Fruit fly (Drosophila melanogaster) whole organism, prepupa: ENCODE data around the gene CG13405.

ENCODE experiments used
- Eip78C ChIP-seq: fragments of 200-800 bp; sonication (Bioruptor generic); peaks from one replicate; lab custom pipeline; 2016; ENCODE audit warnings: missing biosample characterization, missing genetic modification characterization
- esn ChIP-seq: fragments of 200-800 bp; sonication (Bioruptor generic); optimal IDR thresholded peaks from 2 replicates; lab custom pipeline; 2016; ENCODE audit warnings: missing biosample characterization, mild to moderate bottlenecking, missing genetic modification characterization, moderate library complexity

DNA sequence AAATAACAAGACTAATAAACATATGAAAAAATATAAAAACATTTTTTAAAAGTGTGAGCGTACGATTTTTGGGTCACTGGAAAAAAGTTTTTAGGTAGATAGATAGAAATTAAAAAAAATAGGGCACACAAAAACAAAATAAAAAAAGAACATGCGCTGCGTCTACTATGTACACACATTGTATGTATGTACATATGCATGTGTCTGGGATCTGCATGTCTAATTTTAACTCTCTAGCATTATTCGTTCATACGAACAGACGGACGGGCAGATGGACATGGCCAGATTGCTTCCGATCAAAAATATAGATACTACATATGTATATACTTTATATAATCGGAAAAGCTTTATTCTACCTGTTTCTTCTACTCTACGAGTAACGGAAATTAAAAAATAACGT is 18.6 kb downstream of the CG13405 start:
- no peak for TF ChIP-seq esn (GFP tag; lab: Kevin White, UChicago)
- TF ChIP-seq Eip78C (GFP tag; lab: Kevin White, UChicago) = no peak
